Worm (Caenorhabditis elegans) whole organism, L4 larva: Measurements from ENCODE around the gene ZC317.7.

Source experiments
- ZK546.5 ChIP-seq, 2 experiments: sonication (generic microtip); optimal IDR thresholded peaks; 2 replicates each; lab custom pipeline; 2017; ENCODE audit warnings: missing biosample characterization in 2 of 2, missing genetic modification characterization in 2 of 2
- ceh-44 ChIP-seq: fragments of 200-800 bp; sonication (Bioruptor generic); IDR thresholded peaks from 2 replicates; pipeline ENCODE4 v1.3.6; 2022; ENCODE audit warnings: missing genetic modification reagents, missing genetic modification characterization, missing compliant biosample characterization
- fos-1 ChIP-seq: fragments of 150-350 bp; optimal IDR thresholded peaks from 2 replicates; lab custom pipeline; 2014; ENCODE audit warnings: missing biosample characterization, missing genetic modification characterization
- lin-13 ChIP-seq: fragments of 150-350 bp; optimal IDR thresholded peaks from 2 replicates; lab custom pipeline; 2014; ENCODE audit warnings: missing biosample characterization, missing genetic modification reagents, missing genetic modification characterization
- lin-39 ChIP-seq: fragments of 150-350 bp; optimal IDR thresholded peaks from 2 replicates; lab custom pipeline; 2014; ENCODE audit warnings: missing biosample characterization, missing genetic modification reagents, missing genetic modification characterization
- lsy-2 ChIP-seq, 2 experiments: fragments of 150-350 bp in 1 of 2; sonication (generic microtip) in 1 of 2; optimal IDR thresholded peaks; 2 replicates each; lab custom pipeline; 2014 to 2017; ENCODE audit warnings: missing biosample characterization in 2 of 2, missing genetic modification characterization in 2 of 2
- madf-9 ChIP-seq: fragments of 200-800 bp; sonication (Bioruptor generic); conservative IDR thresholded peaks from 2 replicates; pipeline ENCODE4 v1.3.6; 2022; ENCODE audit warnings: missing genetic modification reagents, missing genetic modification characterization, missing compliant biosample characterization
- mdl-1 ChIP-seq, 2 experiments: fragments of 150-350 bp in 1 of 2; sonication (generic microtip) in 1 of 2; optimal IDR thresholded peaks; 2 replicates each; lab custom pipeline; 2014 to 2017; ENCODE audit warnings: missing biosample characterization in 2 of 2, missing genetic modification characterization in 2 of 2
- nhr-11 ChIP-seq: fragments of 150-350 bp; optimal IDR thresholded peaks from 2 replicates; lab custom pipeline; 2014; ENCODE audit warnings: missing biosample characterization, missing genetic modification characterization
- nhr-237 ChIP-seq: sonication (generic microtip); optimal IDR thresholded peaks from 2 replicates; lab custom pipeline; 2017; ENCODE audit warnings: missing biosample characterization, missing genetic modification characterization
- nhr-25 ChIP-seq: sonication (generic microtip); optimal IDR thresholded peaks from 2 replicates; lab custom pipeline; 2017; ENCODE audit warnings: missing genetic modification characterization, mild to moderate bottlenecking, missing compliant biosample characterization, antibody characterized with exemption, moderate library complexity, borderline replicate concordance; ENCODE audit not compliant: insufficient read depth
- skn-1 ChIP-seq: fragments of 150-350 bp; optimal IDR thresholded peaks from 2 replicates; lab custom pipeline; 2014; ENCODE audit warnings: missing biosample characterization, missing genetic modification characterization
- vab-7 ChIP-seq: fragments of 200-800 bp; sonication (Bioruptor generic); IDR thresholded peaks from 2 replicates; pipeline ENCODE4 v1.3.6; 2022; ENCODE audit warnings: missing genetic modification reagents, missing genetic modification characterization, missing compliant biosample characterization
- zip-11 ChIP-seq: fragments of 200-800 bp; sonication (Bioruptor generic); IDR thresholded peaks from 2 replicates; pipeline ENCODE4 v1.3.6; 2022; ENCODE audit warnings: missing genetic modification characterization, missing compliant biosample characterization

DNA sequence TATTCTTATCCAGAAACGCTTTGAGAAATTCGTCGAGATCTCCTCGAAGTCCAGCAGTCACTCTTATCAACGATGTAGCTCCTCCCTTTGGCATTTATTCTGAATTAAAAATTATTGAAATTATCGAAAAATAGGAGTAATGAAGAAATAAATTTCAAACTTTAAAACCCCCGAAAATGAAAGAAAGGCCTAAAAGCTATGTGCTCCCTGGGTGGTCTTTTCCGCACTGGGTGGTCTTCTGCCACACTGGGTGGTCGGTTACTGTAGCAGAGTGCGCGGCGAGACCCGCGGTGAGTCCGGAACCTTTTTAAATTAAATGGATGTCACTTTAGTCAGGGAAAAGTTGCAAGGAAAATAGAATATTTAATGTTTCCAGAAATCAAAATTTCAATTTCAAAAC, 31.8 kb downstream of the ZC317.7 start, which contains the start of gene snpc-1.3:
- TF ChIP-seq nhr-11 (tag; lab: Kevin White, UChicago) (no peak), ceh-44 (GFP tag; lab: Robert Waterston, UW) (no peak), lin-13 (no peak), lin-39 (tag; lab: Kevin White, UChicago) (no peak), mdl-1 (tag; optimal IDR thresholded peaks at IDR 0.05; lab: Kevin White, UChicago) (no peak), skn-1 (tag; lab: Kevin White, UChicago) (no peak), vab-7 (GFP tag; lab: Robert Waterston, UW) (no peak), madf-9 (GFP tag; lab: Robert Waterston, UW) (no peak), nhr-237 (tag; lab: Kevin White, UChicago) (no peak), fos-1 (tag; lab: Kevin White, UChicago) (no peak), ZK546.5 (tag; optimal IDR thresholded peaks at IDR 0.05; lab: Kevin White, UChicago) (no peak), lsy-2 (tag; optimal IDR thresholded peaks at IDR 0.05; lab: Kevin White, UChicago) (no peak), nhr-25 (no peak), zip-11 (GFP tag; lab: Robert Waterston, UW) (no peak)
